Worm (Caenorhabditis elegans) whole organism, young adult: Measurements from ENCODE around the gene F32F2.4.

ENCODE experiments used
- K11D2.4 ChIP-seq: fragments of 200-800 bp; sonication (Bioruptor generic); IDR thresholded peaks from 2 replicates; pipeline ENCODE4 v1.3.6; 2022; ENCODE audit warnings: missing genetic modification reagents, missing genetic modification characterization, missing compliant biosample characterization
- bed-1 ChIP-seq: fragments of 200-800 bp; sonication (Bioruptor generic); IDR thresholded peaks from 2 replicates; pipeline ENCODE4 v1.3.6; 2022; ENCODE audit warnings: missing genetic modification reagents, missing genetic modification characterization, missing compliant biosample characterization
- chd-7 ChIP-seq: sonication (generic microtip); optimal IDR thresholded peaks from 2 replicates; lab custom pipeline; 2016; ENCODE audit warnings: mild to moderate bottlenecking, missing genetic modification characterization, moderate library complexity, missing compliant biosample characterization
- efl-1 ChIP-seq: fragments of 150-350 bp; optimal IDR thresholded peaks from 2 replicates; lab custom pipeline; 2014; ENCODE audit warnings: missing biosample characterization, missing genetic modification reagents, missing genetic modification characterization
- hlh-12 ChIP-seq: sonication (generic microtip); optimal IDR thresholded peaks from 2 replicates; lab custom pipeline; 2016; ENCODE audit warnings: missing genetic modification characterization, missing compliant biosample characterization
- pbrm-1 ChIP-seq: fragments of 200-800 bp; sonication (Bioruptor generic); IDR thresholded peaks from 2 replicates; pipeline ENCODE4 v1.3.6; 2022; ENCODE audit warnings: missing genetic modification reagents, missing genetic modification characterization, missing compliant biosample characterization

DNA sequence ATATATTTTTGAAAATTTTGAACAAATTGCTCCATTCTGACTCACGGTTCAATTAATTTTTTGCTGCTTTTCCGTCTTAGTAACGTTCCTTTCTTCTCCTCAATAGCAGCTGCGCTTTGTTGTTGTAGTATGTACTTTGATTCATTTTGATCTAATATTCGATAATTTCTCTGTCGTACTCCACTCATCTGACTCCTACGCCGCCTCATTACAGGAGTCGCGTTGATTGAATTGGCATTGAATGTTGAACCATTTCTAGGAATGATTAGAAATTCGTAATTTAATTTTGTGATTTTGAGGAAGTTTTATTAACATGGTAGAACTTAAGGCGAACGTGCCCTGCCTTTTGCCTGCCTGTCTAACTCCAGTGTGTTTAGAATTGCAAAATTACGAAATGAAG is 6.9 kb downstream of the F32F2.4 start:
- TF ChIP-seq pbrm-1 (GFP tag; lab: Robert Waterston, UW) (no peak), bed-1 (GFP tag; lab: Robert Waterston, UW) (no peak), efl-1 (GFP tag; lab: Kevin White, UChicago) (no peak), chd-7 (no peak), hlh-12 (tag; lab: Kevin White, UChicago) (no peak), K11D2.4 (GFP tag; lab: Robert Waterston, UW) (no peak)
